Worm (Caenorhabditis elegans) whole organism, young adult: Measurements from ENCODE around the gene oac-40.

Source experiments
- F23B12.7 ChIP-seq: sonication (generic microtip); optimal IDR thresholded peaks from 2 replicates; lab custom pipeline; 2017; ENCODE audit warnings: missing genetic modification characterization, mild to moderate bottlenecking, missing compliant biosample characterization, antibody characterized with exemption, moderate library complexity; ENCODE audit not compliant: insufficient read depth
- F33H1.4 ChIP-seq: fragments of 200-800 bp; sonication (Bioruptor generic); IDR thresholded peaks from 2 replicates; pipeline ENCODE4 v1.3.6; 2022; ENCODE audit warnings: missing genetic modification reagents, missing genetic modification characterization, missing compliant biosample characterization
- F39B2.1 ChIP-seq: fragments of 200-800 bp; sonication (Bioruptor generic); IDR thresholded peaks from 2 replicates; pipeline ENCODE4 v1.3.6; 2022; ENCODE audit warnings: missing genetic modification reagents, missing genetic modification characterization, missing compliant biosample characterization
- Y56A3A.18 ChIP-seq: fragments of 200-800 bp; sonication (Bioruptor generic); IDR thresholded peaks from 2 replicates; pipeline ENCODE4 v1.3.6; 2022; ENCODE audit warnings: missing genetic modification reagents, missing genetic modification characterization, missing compliant biosample characterization
- Y79H2A.3 ChIP-seq: fragments of 200-800 bp; sonication (Bioruptor generic); conservative IDR thresholded peaks from 2 replicates; pipeline ENCODE4 v1.3.6; 2022; ENCODE audit warnings: missing genetic modification reagents, missing genetic modification characterization, missing compliant biosample characterization
- ZK185.1 ChIP-seq: sonication (generic microtip); optimal IDR thresholded peaks from 2 replicates; lab custom pipeline; 2016; ENCODE audit warnings: mild to moderate bottlenecking, missing genetic modification characterization, missing compliant biosample characterization; ENCODE audit not compliant: poor library complexity, severe bottlenecking
- ama-1 ChIP-seq, 3 experiments: fragments of 150-350 bp in 1 of 3; sonication (generic microtip) in 2 of 3; optimal IDR thresholded peaks; 2 replicates each; lab custom pipeline; 2014 to 2018; ENCODE audit warnings: missing biosample characterization in 2 of 3, missing genetic modification characterization in 2 of 3, missing genetic modification reagents in 2 of 3
- athp-1 ChIP-seq: sonication (generic microtip); optimal IDR thresholded peaks from 2 replicates; lab custom pipeline; 2017; ENCODE audit warnings: mild to moderate bottlenecking, missing genetic modification characterization, missing compliant biosample characterization
- attf-3 ChIP-seq: fragments of 200-800 bp; sonication (Bioruptor generic); conservative IDR thresholded peaks from 2 replicates; pipeline ENCODE4 v1.3.6; 2022; ENCODE audit warnings: missing genetic modification reagents, missing genetic modification characterization, missing compliant biosample characterization
- bed-2 ChIP-seq: fragments of 200-800 bp; sonication (Bioruptor generic); IDR thresholded peaks from 2 replicates; pipeline ENCODE4 v1.3.6; 2022; ENCODE audit warnings: missing genetic modification reagents, missing genetic modification characterization, missing compliant biosample characterization
- ccch-3 ChIP-seq: fragments of 200-800 bp; sonication (Bioruptor generic); optimal IDR thresholded peaks from 2 replicates; lab custom pipeline; 2018; ENCODE audit warnings: mild to moderate bottlenecking, missing genetic modification characterization, missing compliant biosample characterization
- cebp-2 ChIP-seq: fragments of 200-800 bp; sonication (Bioruptor generic); IDR thresholded peaks from 2 replicates; pipeline ENCODE4 v1.3.6; 2022; ENCODE audit warnings: missing genetic modification characterization, missing compliant biosample characterization
- ceh-40 ChIP-seq: fragments of 200-800 bp; sonication (Bioruptor generic); IDR thresholded peaks from 2 replicates; pipeline ENCODE4 v1.3.6; 2022; ENCODE audit warnings: missing genetic modification characterization, missing compliant biosample characterization
- ceh-91 ChIP-seq: fragments of 200-800 bp; sonication (Bioruptor generic); IDR thresholded peaks from 2 replicates; pipeline ENCODE4 v1.3.6; 2022; ENCODE audit warnings: missing genetic modification reagents, missing genetic modification characterization, missing compliant biosample characterization
- die-1 ChIP-seq: sonication (generic microtip); optimal IDR thresholded peaks from 2 replicates; lab custom pipeline; 2016; ENCODE audit warnings: missing genotype, mild to moderate bottlenecking, missing genetic modification characterization, missing compliant biosample characterization
- dpff-1 ChIP-seq: sonication (generic microtip); optimal IDR thresholded peaks from 2 replicates; lab custom pipeline; 2017; ENCODE audit warnings: mild to moderate bottlenecking, missing genetic modification characterization, missing compliant biosample characterization
- dpl-1 ChIP-seq: fragments of 150-350 bp; optimal IDR thresholded peaks from 2 replicates; lab custom pipeline; 2014; ENCODE audit warnings: missing biosample characterization, missing genetic modification reagents, missing genetic modification characterization
- efl-1 ChIP-seq: fragments of 150-350 bp; optimal IDR thresholded peaks from 2 replicates; lab custom pipeline; 2014; ENCODE audit warnings: missing biosample characterization, missing genetic modification reagents, missing genetic modification characterization
- egl-18 ChIP-seq: fragments of 200-800 bp; sonication (Bioruptor generic); IDR thresholded peaks from 2 replicates; pipeline ENCODE4 v1.3.6; 2022; ENCODE audit warnings: missing genetic modification reagents, missing genetic modification characterization, missing compliant biosample characterization
- egrh-3 ChIP-seq: fragments of 200-800 bp; sonication (Bioruptor generic); IDR thresholded peaks from 2 replicates; pipeline ENCODE4 v1.3.6; 2022; ENCODE audit warnings: missing genetic modification reagents, missing genetic modification characterization, missing compliant biosample characterization
- ekl-4 ChIP-seq: fragments of 200-800 bp; sonication (Bioruptor generic); IDR thresholded peaks from 2 replicates; pipeline ENCODE4 v1.3.6; 2022; ENCODE audit warnings: missing genetic modification reagents, missing genetic modification characterization, missing compliant biosample characterization
- hrde-1 ChIP-seq: sonication (generic microtip); optimal IDR thresholded peaks from 2 replicates; lab custom pipeline; 2016; ENCODE audit warnings: missing genetic modification characterization, mild to moderate bottlenecking, missing compliant biosample characterization, moderate library complexity, missing genotype, missing genetic modification reagents, borderline replicate concordance
- hsf-1 ChIP-seq: fragments of 200-800 bp; sonication (Bioruptor generic); IDR thresholded peaks from 2 replicates; pipeline ENCODE4 v1.3.6; 2022; ENCODE audit warnings: missing genetic modification reagents, missing genetic modification characterization, missing compliant biosample characterization
- lag-1 ChIP-seq: fragments of 200-800 bp; sonication (Bioruptor generic); IDR thresholded peaks from 2 replicates; pipeline ENCODE4 v1.3.6; 2022; ENCODE audit warnings: missing genetic modification reagents, missing genetic modification characterization, missing compliant biosample characterization
- lin-35 ChIP-seq, 3 experiments: fragments of 150-350 bp in 2 of 3; sonication (generic microtip) in 1 of 3; optimal IDR thresholded peaks; 2 replicates each; lab custom pipeline; 2014 to 2018; ENCODE audit warnings: missing biosample characterization in 3 of 3, missing genetic modification characterization in 3 of 3, missing genetic modification reagents in 3 of 3
- lsy-27 ChIP-seq: sonication (generic microtip); optimal IDR thresholded peaks from 2 replicates; lab custom pipeline; 2017; ENCODE audit warnings: missing genetic modification characterization, mild to moderate bottlenecking, missing compliant biosample characterization, antibody characterized with exemption, missing genotype, borderline replicate concordance; ENCODE audit not compliant: insufficient read depth
- madf-8 ChIP-seq: fragments of 200-800 bp; sonication (Bioruptor generic); conservative IDR thresholded peaks from 2 replicates; pipeline ENCODE4 v1.3.6; 2022; ENCODE audit warnings: missing genetic modification reagents, missing genetic modification characterization, missing compliant biosample characterization
- mcd-1 ChIP-seq: fragments of 200-800 bp; sonication (Bioruptor generic); IDR thresholded peaks from 2 replicates; pipeline ENCODE4 v1.3.6; 2022; ENCODE audit warnings: missing genetic modification reagents, missing genetic modification characterization, missing compliant biosample characterization
- nhr-80 ChIP-seq: sonication (generic microtip); optimal IDR thresholded peaks from 2 replicates; lab custom pipeline; 2016; ENCODE audit warnings: missing genetic modification characterization, missing compliant biosample characterization
- nhr-90 ChIP-seq: sonication (generic microtip); optimal IDR thresholded peaks from 2 replicates; lab custom pipeline; 2016; ENCODE audit warnings: missing genotype, mild to moderate bottlenecking, missing genetic modification characterization, missing compliant biosample characterization
- pbrm-1 ChIP-seq: fragments of 200-800 bp; sonication (Bioruptor generic); IDR thresholded peaks from 2 replicates; pipeline ENCODE4 v1.3.6; 2022; ENCODE audit warnings: missing genetic modification reagents, missing genetic modification characterization, missing compliant biosample characterization
- repo-1 ChIP-seq: sonication (generic microtip); optimal IDR thresholded peaks from 2 replicates; lab custom pipeline; 2017; ENCODE audit warnings: mild to moderate bottlenecking, missing genetic modification characterization, missing compliant biosample characterization
- rpc-1 ChIP-seq, 2 experiments: fragments of 150-350 bp in 1 of 2; sonication (generic microtip) in 1 of 2; optimal IDR thresholded peaks; 2 replicates each; lab custom pipeline; 2014 to 2018; ENCODE audit warnings: missing biosample characterization in 1 of 2, missing genetic modification characterization in 1 of 2, missing genetic modification reagents in 1 of 2, missing genotype in 1 of 2
- snpc-1.3 ChIP-seq: sonication (generic microtip); optimal IDR thresholded peaks from 2 replicates; lab custom pipeline; 2017; ENCODE audit warnings: missing genetic modification characterization, mild to moderate bottlenecking, missing compliant biosample characterization, antibody characterized with exemption, moderate library complexity, missing genotype, missing genetic modification reagents; ENCODE audit not compliant: insufficient read depth
- snpc-3.4 ChIP-seq: sonication (generic microtip); optimal IDR thresholded peaks from 2 replicates; lab custom pipeline; 2017; ENCODE audit warnings: missing genetic modification characterization, mild to moderate bottlenecking, missing compliant biosample characterization, antibody characterized with exemption, moderate library complexity, missing genotype, missing genetic modification reagents
- snpc-4 ChIP-seq, 5 experiments: fragments of 150-350 bp in 1 of 5; sonication (generic microtip) in 4 of 5; optimal IDR thresholded peaks; 2 replicates each; lab custom pipeline; 2014 to 2018; ENCODE audit warnings: missing genetic modification characterization in 5 of 5, missing biosample characterization in 3 of 5, antibody characterized with exemption in 2 of 5, mild to moderate bottlenecking in 2 of 5, missing compliant biosample characterization in 2 of 5, missing genotype in 2 of 5, moderate library complexity in 2 of 5, missing genetic modification reagents in 1 of 5
- tlf-1 ChIP-seq: fragments of 200-800 bp; sonication (Bioruptor generic); optimal IDR thresholded peaks from 2 replicates; lab custom pipeline; 2018; ENCODE audit warnings: mild to moderate bottlenecking, missing genetic modification characterization, missing compliant biosample characterization
- unc-62 ChIP-seq: fragments of 150-350 bp; optimal IDR thresholded peaks from 2 replicates; lab custom pipeline; 2014; ENCODE audit warnings: missing biosample characterization, missing genetic modification reagents, missing genetic modification characterization
- ztf-28 ChIP-seq: fragments of 200-800 bp; sonication (Bioruptor generic); IDR thresholded peaks from 2 replicates; pipeline ENCODE4 v1.3.6; 2022; ENCODE audit warnings: missing genetic modification reagents, missing genetic modification characterization, missing compliant biosample characterization
- ztf-3 ChIP-seq: fragments of 200-800 bp; sonication (Bioruptor generic); optimal IDR thresholded peaks from 2 replicates; lab custom pipeline; 2018; ENCODE audit warnings: mild to moderate bottlenecking, missing genetic modification characterization, missing compliant biosample characterization

oac-40 gene

ce11 chrV:9051100-9051499 lies 34.5 kb downstream of the oac-40 start, which contains the start of gene C25E10.7:
C25E10.7 (minus strand) TSS chrV:9051200.
- TF ChIP-seq ekl-4 = no peak

ce11 chrV:9053235-9053634 lies 36.7 kb downstream of the oac-40 start:
- TF ChIP-seq ceh-91 (GFP tag; lab: Robert Waterston, UW) (no peak), hsf-1 (GFP tag; lab: Robert Waterston, UW) (no peak), pbrm-1 (GFP tag; lab: Robert Waterston, UW) (no peak), ZK185.1 (no peak), nhr-90 (tag; lab: Kevin White, UChicago) (no peak)

ce11 chrV:9053969-9054368 lies 37.4 kb downstream of the oac-40 start, which contains the start of gene C25E10.8:
C25E10.8 (minus strand) TSS chrV:9054069.
- TF ChIP-seq athp-1 (tag; lab: Kevin White, UChicago) (no peak), hrde-1 (tag; lab: Kevin White, UChicago) (no peak), egl-18 (no peak)

ce11 chrV:9054771-9055170 lies 38.2 kb downstream of the oac-40 start, which contains the start of gene swm-1:
swm-1 (minus strand) TSS chrV:9054871.
- TF ChIP-seq ama-1 (optimal IDR thresholded peaks at IDR 0.05; lab: Kevin White, UChicago) (no peak), ama-1 (GFP tag; optimal IDR thresholded peaks at IDR 0.05; lab: Kevin White, UChicago) (no peak), snpc-4 (GFP tag; optimal IDR thresholded peaks at IDR 0.05; lab: Kevin White, UChicago) (no peak), snpc-4 (tag; optimal IDR thresholded peaks at IDR 0.05; lab: Kevin White, UChicago) (no peak), dpff-1 (tag; lab: Kevin White, UChicago) (no peak), ceh-40 (GFP tag; lab: Robert Waterston, UW) (no peak), mcd-1 (GFP tag; lab: Robert Waterston, UW) (no peak), F33H1.4 (GFP tag; lab: Robert Waterston, UW) (no peak), egl-18 (no peak), cebp-2 (GFP tag; lab: Robert Waterston, UW) (no peak), snpc-3.4 (tag; lab: Kevin White, UChicago) (no peak), Y56A3A.18 (GFP tag; lab: Robert Waterston, UW) (no peak), egrh-3 (GFP tag; lab: Robert Waterston, UW) (no peak), ccch-3 (GFP tag; lab: Kevin White, UChicago) (no peak), snpc-1.3 (tag; lab: Kevin White, UChicago) (no peak), lag-1 (no peak), efl-1 (no peak), unc-62 (GFP tag; lab: Kevin White, UChicago) (no peak), ztf-3 (GFP tag; lab: Kevin White, UChicago) (no peak)

- TF ChIP-seq attf-3 (no peak), nhr-90 (tag; lab: Kevin White, UChicago) (no peak), Y79H2A.3 (GFP tag; lab: Robert Waterston, UW) (no peak), snpc-1.3 (tag; lab: Kevin White, UChicago) (no peak), madf-8 (GFP tag; lab: Robert Waterston, UW) (no peak), tlf-1 (GFP tag; lab: Kevin White, UChicago) (no peak), F23B12.7 (tag; lab: Kevin White, UChicago) (no peak), F39B2.1 (no peak), nhr-80 (tag; lab: Kevin White, UChicago) (no peak), bed-2 (GFP tag; lab: Robert Waterston, UW) (no peak), repo-1 (tag; lab: Kevin White, UChicago) (no peak), dpl-1 (GFP tag; lab: Kevin White, UChicago) (no peak), rpc-1 (optimal IDR thresholded peaks at IDR 0.05; lab: Kevin White, UChicago) (no peak), rpc-1 (tag; optimal IDR thresholded peaks at IDR 0.05; lab: Kevin White, UChicago) (no peak), die-1 (tag; lab: Kevin White, UChicago) (no peak), ztf-28 (no peak), ccch-3 (GFP tag; lab: Kevin White, UChicago) (no peak), lsy-27 (tag; lab: Kevin White, UChicago) (no peak), lin-35 (GFP tag; optimal IDR thresholded peaks at IDR 0.05; lab: Kevin White, UChicago) (no peak)
Measured at ce11 chrV:9055644-9056043, 39.1 kb downstream of the oac-40 start.
